Worm (Caenorhabditis elegans): ENCODE measurements around the gene Y73B6BL.12.

- TF ChIP-seq nhr-237 (tag; optimal IDR thresholded peaks at IDR 0.05), result no peak
- TF ChIP-seq ztf-1 (GFP tag; conservative IDR thresholded peaks at IDR 0.05), result no peak
- TF ChIP-seq sma-3 (GFP tag; optimal IDR thresholded peaks at IDR 0.05), result no peak
- TF ChIP-seq elt-1 (tag; optimal IDR thresholded peaks at IDR 0.05), result no peak
- TF ChIP-seq lsy-2 (tag; optimal IDR thresholded peaks at IDR 0.05), result no peak
Observed at ce11 chrIV:6294081-6294480, 23.2 kb downstream of the Y73B6BL.12 start, which contains the start of gene hil-2.
